Fruit fly (Drosophila melanogaster) whole organism, pupa: ENCODE data around the gene CG14823.

Source experiments
- CG10348 ChIP-seq: fragments of 200-800 bp; sonication (Bioruptor generic); IDR thresholded peaks from 2 replicates; pipeline ENCODE4 v1.3.6; 2022; ENCODE audit warnings: missing biosample characterization, missing genetic modification characterization
- CG12605 ChIP-seq: fragments of 200-800 bp; sonication (Bioruptor generic); IDR thresholded peaks from 2 replicates; pipeline ENCODE4 v1.3.6; 2022; ENCODE audit warnings: missing biosample characterization, missing genetic modification characterization
- CG13204 ChIP-seq: fragments of 200-800 bp; sonication (Bioruptor generic); optimal IDR thresholded peaks from 2 replicates; lab custom pipeline; 2018; ENCODE audit warnings: missing biosample characterization, mild to moderate bottlenecking, missing genetic modification characterization, moderate library complexity
- CG14655 ChIP-seq: fragments of 200-800 bp; sonication (Bioruptor generic); optimal IDR thresholded peaks from 3 replicates; lab custom pipeline; 2017; ENCODE audit warnings: mild to moderate bottlenecking, missing biosample characterization, missing genetic modification reagents, missing genetic modification characterization
- CG15710 ChIP-seq: fragments of 200-800 bp; sonication (Bioruptor generic); optimal IDR thresholded peaks from 2 replicates; lab custom pipeline; 2018; ENCODE audit warnings: missing biosample characterization, mild to moderate bottlenecking, missing genetic modification characterization, moderate library complexity
- CG17806 ChIP-seq: fragments of 200-800 bp; sonication (Bioruptor generic); optimal IDR thresholded peaks from 2 replicates; lab custom pipeline; 2018; ENCODE audit warnings: missing biosample characterization, mild to moderate bottlenecking, missing genetic modification characterization, moderate library complexity
- CG32121 ChIP-seq: fragments of 200-800 bp; sonication (Bioruptor generic); IDR thresholded peaks from 2 replicates; pipeline ENCODE4 v1.3.6; 2022; ENCODE audit warnings: missing biosample characterization, missing genetic modification characterization
- CG34367 ChIP-seq: fragments of 200-800 bp; sonication (Bioruptor generic); optimal IDR thresholded peaks from 2 replicates; lab custom pipeline; 2018; ENCODE audit warnings: missing biosample characterization, mild to moderate bottlenecking, missing genetic modification characterization
- CG4496 ChIP-seq: fragments of 200-800 bp; sonication (Bioruptor generic); IDR thresholded peaks from 3 replicates; pipeline ENCODE4 v1.3.6; 2022; ENCODE audit warnings: missing biosample characterization, missing genetic modification characterization
- CG8159 ChIP-seq: fragments of 200-800 bp; sonication (Bioruptor generic); optimal IDR thresholded peaks from 3 replicates; lab custom pipeline; 2018; ENCODE audit warnings: missing biosample characterization, mild to moderate bottlenecking, missing genetic modification characterization, moderate library complexity
- CG8301 ChIP-seq: fragments of 200-800 bp; sonication (Bioruptor generic); optimal IDR thresholded peaks from 2 replicates; lab custom pipeline; 2018; ENCODE audit warnings: missing biosample characterization, mild to moderate bottlenecking, missing genetic modification characterization
- CG9948 ChIP-seq: fragments of 200-800 bp; sonication (Bioruptor generic); optimal IDR thresholded peaks from 2 replicates; lab custom pipeline; 2018; ENCODE audit warnings: missing biosample characterization, mild to moderate bottlenecking, missing genetic modification characterization, moderate library complexity
- D1 ChIP-seq: fragments of 200-800 bp; sonication (Bioruptor generic); optimal IDR thresholded peaks from 2 replicates; lab custom pipeline; 2018; ENCODE audit warnings: missing biosample characterization, mild to moderate bottlenecking, missing genetic modification characterization, moderate library complexity
- EcR ChIP-seq: fragments of 200-800 bp; sonication (Bioruptor generic); optimal IDR thresholded peaks from 3 replicates; lab custom pipeline; 2019; ENCODE audit warnings: missing biosample characterization, missing genetic modification characterization, mild to moderate bottlenecking, moderate library complexity, missing genetic modification reagents
- Ets98B ChIP-seq: fragments of 200-800 bp; sonication (Bioruptor generic); IDR thresholded peaks from 2 replicates; pipeline ENCODE4 v1.3.6; 2022; ENCODE audit warnings: missing biosample characterization, missing genetic modification characterization
- Pif1A ChIP-seq: fragments of 200-800 bp; sonication (Bioruptor generic); optimal IDR thresholded peaks from 3 replicates; lab custom pipeline; 2016; ENCODE audit warnings: missing biosample characterization, missing genetic modification characterization
- Pif1B ChIP-seq: fragments of 200-800 bp; sonication (Bioruptor generic); optimal IDR thresholded peaks from 3 replicates; lab custom pipeline; 2016; ENCODE audit warnings: missing biosample characterization, missing genetic modification characterization
- Snoo ChIP-seq: fragments of 200-800 bp; sonication (Bioruptor generic); optimal IDR thresholded peaks from 3 replicates; lab custom pipeline; 2017; ENCODE audit warnings: missing biosample characterization, mild to moderate bottlenecking, missing genetic modification characterization, inconsistent platforms
- fd96Ca ChIP-seq: fragments of 200-800 bp; sonication (Bioruptor generic); IDR thresholded peaks from 3 replicates; pipeline ENCODE4 v1.3.6; 2022; ENCODE audit warnings: missing biosample characterization, missing genetic modification characterization
- gl ChIP-seq: fragments of 200-800 bp; sonication (Bioruptor generic); optimal IDR thresholded peaks from 2 replicates; lab custom pipeline; 2018; ENCODE audit warnings: missing biosample characterization, mild to moderate bottlenecking, missing genetic modification characterization
- rn ChIP-seq: fragments of 200-800 bp; sonication (Bioruptor generic); IDR thresholded peaks from 2 replicates; pipeline ENCODE4 v1.3.6; 2022; ENCODE audit warnings: missing biosample characterization, missing genetic modification characterization

Gene CG14823

DNA sequence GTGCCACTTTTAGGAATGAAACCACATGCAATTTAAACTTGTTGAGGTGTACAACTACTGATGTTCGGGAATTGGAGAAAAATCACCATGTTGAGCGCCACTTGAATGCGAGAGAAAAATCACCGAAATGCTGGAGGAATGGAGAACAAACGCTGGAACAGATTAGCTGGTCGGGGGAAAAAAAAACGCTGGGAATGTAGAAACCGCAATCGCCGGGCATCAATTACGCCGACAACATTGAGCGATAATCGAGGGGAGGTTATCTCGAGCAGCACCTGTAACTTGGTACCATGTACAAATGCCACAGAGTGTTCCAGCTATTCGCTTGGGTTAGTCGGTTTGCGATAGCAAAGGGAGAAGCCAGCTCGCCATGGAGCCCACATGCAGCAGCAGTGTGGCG, at the start of gene CG14823:
Gene CG14823 (plus strand): TSS at position 301 of the 400 bp plus-strand sequence.
- no peak for TF ChIP-seq CG34367 (tag; lab: Kevin White, UChicago)
- no peak for TF ChIP-seq CG12605 (GFP tag; lab: Robert Waterston, UW)
- no peak for TF ChIP-seq D1 (tag; lab: Kevin White, UChicago)
- TF ChIP-seq Pif1B (GFP tag; lab: Kevin White, UChicago) = no peak
- no peak for TF ChIP-seq CG9948 (tag; lab: Kevin White, UChicago)
- TF ChIP-seq, all 21 proteins: peak for 0

dm6 chr3L:7026694-7027093, 39.4 kb upstream of the CG14823 start, which contains the start of gene CG17744:
CG17744 (minus strand) TSS chr3L:7026794.
- TF ChIP-seq CG4496 (GFP tag; lab: Robert Waterston, UW) (no peak), CG15710 (tag; lab: Kevin White, UChicago) (no peak), CG9948 (tag; lab: Kevin White, UChicago) (no peak), CG8301 (tag; lab: Kevin White, UChicago) (no peak), D1 (tag; lab: Kevin White, UChicago) (no peak), Pif1A (GFP tag; lab: Kevin White, UChicago) (no peak), CG32121 (no peak), Pif1B (GFP tag; lab: Kevin White, UChicago) (no peak), Snoo (tag; lab: Kevin White, UChicago) (no peak), CG13204 (GFP tag; lab: Kevin White, UChicago) (no peak), CG34367 (tag; lab: Kevin White, UChicago) (no peak), CG10348 (GFP tag; lab: Robert Waterston, UW) (no peak), rn (no peak), gl (tag; lab: Kevin White, UChicago) (no peak)

DNA sequence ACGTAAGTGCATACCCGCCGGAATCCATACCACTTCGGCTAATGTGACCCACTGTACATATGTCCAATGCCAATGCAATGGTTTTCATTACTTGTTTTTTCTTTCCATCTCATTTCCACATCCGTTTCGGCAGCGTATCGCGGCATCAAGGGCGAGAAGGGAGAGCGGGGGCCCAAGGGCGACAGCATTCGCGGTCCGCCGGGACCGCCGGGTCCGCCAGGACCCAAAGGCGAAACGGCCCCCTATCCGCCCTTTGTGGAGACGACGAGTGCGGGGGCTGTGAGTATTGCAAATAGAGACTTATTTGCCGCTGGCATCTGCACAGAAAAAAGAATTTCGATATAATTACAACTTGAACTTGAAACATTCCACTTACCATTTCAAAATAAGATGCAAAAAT, 31.1 kb upstream of the CG14823 start:
- no peak for TF ChIP-seq CG17806 (tag; lab: Kevin White, UChicago)
- no peak for TF ChIP-seq fd96Ca (GFP tag; lab: Robert Waterston, UW)
- TF ChIP-seq CG14655 (GFP tag; lab: Kevin White, UChicago) = no peak
- no peak for TF ChIP-seq CG12605 (GFP tag; lab: Robert Waterston, UW)
- no peak for TF ChIP-seq CG15710 (tag; lab: Kevin White, UChicago)

dm6 chr3L:7037843-7038242, 28.3 kb upstream of the CG14823 start:
- TF ChIP-seq fd96Ca (GFP tag; lab: Robert Waterston, UW) = no peak

- TF ChIP-seq fd96Ca (GFP tag; lab: Robert Waterston, UW) (no peak), CG34367 (tag; lab: Kevin White, UChicago) (no peak), CG10348 (GFP tag; lab: Robert Waterston, UW) (no peak), Pif1B (GFP tag; lab: Kevin White, UChicago) (no peak)
Observed at dm6 chr3L:7058401-7058999, 7.6 kb upstream of the CG14823 start.

dm6 chr3L:7069099-7069498, 3.0 kb downstream of the CG14823 start, which contains the start of gene CG32391:
CG32391 (minus strand) TSS chr3L:7069199.
- TF ChIP-seq Snoo (tag; lab: Kevin White, UChicago) (no peak), CG9948 (tag; lab: Kevin White, UChicago) (no peak), CG8301 (tag; lab: Kevin White, UChicago) (no peak), CG13204 (GFP tag; lab: Kevin White, UChicago) (no peak), EcR (GFP tag; lab: Kevin White, UChicago) (no peak), Pif1B (GFP tag; lab: Kevin White, UChicago) (no peak), CG8159 (tag; lab: Kevin White, UChicago) (no peak), CG15710 (tag; lab: Kevin White, UChicago) (no peak), CG10348 (GFP tag; lab: Robert Waterston, UW) (no peak), fd96Ca (GFP tag; lab: Robert Waterston, UW) (no peak), CG12605 (GFP tag; lab: Robert Waterston, UW) (no peak)

DNA sequence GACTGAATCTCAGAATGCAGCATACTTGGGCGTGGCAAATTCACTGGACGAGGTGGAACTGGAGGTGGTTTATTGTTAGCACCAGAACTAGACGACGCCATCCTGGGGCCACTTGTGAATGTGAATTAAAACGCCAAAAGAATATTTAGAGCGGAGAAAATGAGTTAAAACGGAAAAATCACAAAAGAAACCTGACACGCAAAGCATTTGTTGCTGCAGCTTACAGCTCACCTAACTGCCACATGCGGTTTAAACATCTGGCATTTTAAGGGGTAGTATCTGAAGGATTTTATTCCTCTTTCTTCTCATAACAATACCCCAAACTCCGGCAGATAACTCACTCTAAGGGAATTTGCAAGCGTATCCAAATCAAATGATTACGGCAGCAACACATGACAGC, 9.0 kb downstream of the CG14823 start, which contains the start of gene CG34030:
Gene CG34030 (minus strand): TSS at position 101 of the 400 bp plus-strand sequence.
- no peak for TF ChIP-seq D1 (tag; lab: Kevin White, UChicago)
- TF ChIP-seq CG8159 (tag; lab: Kevin White, UChicago) = no peak
- no peak for TF ChIP-seq rn
- no peak for TF ChIP-seq CG10348 (GFP tag; lab: Robert Waterston, UW)
- no peak for TF ChIP-seq CG4496 (GFP tag; lab: Robert Waterston, UW)
- TF ChIP-seq Ets98B (GFP tag; lab: Robert Waterston, UW) = no peak
